Fruit fly (Drosophila melanogaster): Measurements from ENCODE around the gene lost.
A peak's percentile ranks its signal among the peaks of the same experiment; 100 is the strongest.

The lost gene

DNA sequence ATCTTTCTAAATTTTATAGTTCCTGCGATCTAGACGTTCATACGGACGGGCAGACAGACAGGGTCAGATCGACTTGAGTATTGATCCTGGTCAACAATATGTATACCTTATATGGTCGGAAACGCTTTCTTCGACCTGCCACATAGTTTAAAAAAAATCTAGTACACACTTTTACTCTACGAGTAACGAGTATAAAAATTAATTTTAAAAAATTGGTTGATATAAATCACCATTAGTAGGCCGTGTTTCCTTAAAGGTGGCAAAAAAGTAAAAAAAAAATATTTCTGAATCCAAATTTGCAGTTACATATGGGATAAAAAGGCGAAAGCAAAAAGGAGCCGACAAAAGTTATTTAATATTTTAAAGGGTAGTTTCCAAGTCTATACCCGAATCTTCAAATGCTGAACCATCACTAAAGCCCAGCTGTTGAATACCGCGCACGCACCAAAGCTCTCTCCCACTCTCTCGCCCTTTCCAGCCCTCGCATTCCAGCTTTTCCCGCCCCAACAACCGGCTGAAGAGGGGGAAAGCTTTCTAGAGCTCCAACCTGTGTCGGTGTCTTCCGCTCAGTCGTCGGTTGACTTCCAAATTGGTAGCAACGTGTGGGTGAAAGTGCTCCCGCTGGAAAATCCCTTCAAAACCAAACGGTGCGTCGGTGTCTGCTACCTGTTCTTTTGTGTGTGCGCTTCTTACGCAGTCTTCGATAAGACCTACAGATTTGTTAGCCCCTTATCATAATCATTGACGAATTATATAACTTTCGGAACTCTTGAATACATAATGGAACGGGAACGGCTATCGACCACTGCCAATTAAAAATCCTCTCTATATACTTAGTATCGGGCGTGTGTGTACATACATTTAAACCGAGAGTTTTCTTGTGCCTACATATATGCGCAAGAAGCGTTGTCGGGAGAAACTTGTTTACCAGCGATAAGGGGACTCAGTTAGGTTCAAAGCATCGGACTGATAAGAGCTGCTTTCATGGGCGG lies 24.2 kb upstream of the lost start, which contains the start of gene Sfxn1-3 (continued):
- TF ChIP-seq sna (GFP tag; IDR thresholded peaks at IDR 0.05; ENCODE audit: partially characterized antibody) (peak; percentile 52; the same call in 1 of the 2 replicates), CG11398 (GFP tag; optimal IDR thresholded peaks at IDR 0.05) (peak; percentile 26), gfzf (GFP tag; optimal IDR thresholded peaks at IDR 0.05) (no peak), Hand (GFP tag; optimal IDR thresholded peaks at IDR 0.05) (peak; percentile 63), HmgD (GFP tag; optimal IDR thresholded peaks at IDR 0.05) (peak; percentile 43)

DNA sequence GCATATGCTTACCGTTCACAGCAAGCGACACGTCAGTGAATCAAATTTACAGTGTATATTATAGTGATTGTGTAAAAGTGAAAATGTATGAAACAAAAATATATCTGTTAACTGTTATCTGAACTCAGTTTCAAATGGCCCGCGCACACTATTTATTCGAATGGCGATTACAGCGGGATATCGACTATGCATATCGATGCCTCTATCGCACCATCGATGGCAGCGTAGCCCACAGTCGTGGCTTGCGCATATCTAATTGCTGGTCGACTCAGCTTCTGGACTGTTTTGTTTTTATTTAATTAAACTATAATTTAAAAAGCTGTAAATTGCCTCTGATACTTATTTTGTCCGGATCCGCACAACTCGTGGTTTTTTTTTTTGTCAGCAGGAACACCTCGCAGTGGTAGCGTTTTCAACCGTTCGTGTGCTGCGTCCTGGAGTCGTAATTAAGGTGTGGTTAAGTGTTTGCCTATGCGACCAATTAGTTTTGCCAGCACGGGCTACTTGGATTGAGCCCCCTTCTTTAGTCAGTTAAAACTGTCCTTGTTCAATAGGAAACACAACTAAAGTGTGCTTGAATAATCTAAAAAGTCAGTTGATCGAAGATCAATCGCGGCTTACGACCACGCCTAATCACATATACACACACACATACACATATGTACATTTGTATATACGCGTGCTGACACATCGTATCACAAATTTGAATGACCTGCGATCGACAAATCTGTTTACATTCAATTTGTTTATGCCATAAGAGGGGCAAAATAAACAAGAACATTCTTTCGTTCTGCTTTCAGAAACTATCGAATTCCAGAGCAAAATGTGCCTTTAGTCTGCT lies 21.6 kb upstream of the lost start, which contains the start of gene Cont:
Cont (plus strand) TSS at position 228 of the 841 bp plus-strand sequence.
- TF ChIP-seq CG15479 (GFP tag; optimal IDR thresholded peaks at IDR 0.05), result peak; percentile 12
- TF ChIP-seq B-H2 (GFP tag; optimal IDR thresholded peaks at IDR 0.05), result peak; percentile 22
- peak; percentile 40 for TF ChIP-seq Sin3A (optimal IDR thresholded peaks at IDR 0.05)
- TF ChIP-seq CG10366 (GFP tag; IDR thresholded peaks at IDR 0.05), result no peak
- peak; percentile 57 for TF ChIP-seq Elba2 (GFP tag; optimal IDR thresholded peaks at IDR 0.05)
- peak; percentile 33 for TF ChIP-seq CG8924 (tag; optimal IDR thresholded peaks at IDR 0.05)
- peak; percentile 93 for TF ChIP-seq CG16813 (GFP tag; IDR thresholded peaks at IDR 0.05; ENCODE audit: partially characterized antibody)
- TF ChIP-seq CG17361 (GFP tag; IDR thresholded peaks at IDR 0.05), result 0 out of 3 replicates have a peak, but pooled peaks have one; percentile 10
- no peak for TF ChIP-seq exex (tag; optimal IDR thresholded peaks at IDR 0.05)
- peak; percentile 20 for TF ChIP-seq CG12391 (tag; optimal IDR thresholded peaks at IDR 0.05)
- peak; percentile 20 for TF ChIP-seq CG3065 (GFP tag; optimal IDR thresholded peaks at IDR 0.05)
- TF ChIP-seq CG30403 (GFP tag; optimal IDR thresholded peaks at IDR 0.05), result no peak
- peak; percentile 68 for TF ChIP-seq CG15514 (GFP tag; optimal IDR thresholded peaks at IDR 0.05)
- TF ChIP-seq sna (GFP tag; IDR thresholded peaks at IDR 0.05; ENCODE audit: partially characterized antibody), result peak; percentile 86
- TF ChIP-seq CG14710 (tag; optimal IDR thresholded peaks at IDR 0.05), result peak; percentile 46
- peak; percentile 59 for TF ChIP-seq CG13624 (GFP tag; optimal IDR thresholded peaks at IDR 0.05)
- no peak for TF ChIP-seq C15 (GFP tag; IDR thresholded peaks at IDR 0.05)
- peak; percentile 82 for TF ChIP-seq pzg (GFP tag; optimal IDR thresholded peaks at IDR 0.05)
- TF ChIP-seq Xrp1 (GFP tag; IDR thresholded peaks at IDR 0.05), result 0 out of 2 replicates have a peak, but pooled peaks have one; percentile 21
- peak; percentile 14; the same call in 1 of the 4 replicates for TF ChIP-seq Gug (GFP tag; IDR thresholded peaks at IDR 0.05)
- TF ChIP-seq NC2β (GFP tag; optimal IDR thresholded peaks at IDR 0.05), result peak; percentile 21
- no peak for TF ChIP-seq CG3838 (GFP tag; optimal IDR thresholded peaks at IDR 0.05)
- TF ChIP-seq nmo (GFP tag; optimal IDR thresholded peaks at IDR 0.05), result peak; percentile 30
- no peak for TF ChIP-seq ara (GFP tag; IDR thresholded peaks at IDR 0.05)
- TF ChIP-seq CG32532 (GFP tag; IDR thresholded peaks at IDR 0.05), result peak; percentile 31; the same call in 1 of the 2 replicates
- TF ChIP-seq CG14014 (GFP tag; IDR thresholded peaks at IDR 0.05), result no peak
- peak; percentile 98 for TF ChIP-seq E2f2 (GFP tag; IDR thresholded peaks at IDR 0.05)
- peak; percentile 89 for TF ChIP-seq sens (GFP tag)
- TF ChIP-seq cg (GFP tag; optimal IDR thresholded peaks at IDR 0.05), result peak; percentile 76
- TF ChIP-seq CG9817 (tag; optimal IDR thresholded peaks at IDR 0.05), result no peak
- TF ChIP-seq Bgb (GFP tag; IDR thresholded peaks at IDR 0.05; ENCODE audit: partially characterized antibody), result peak; percentile 97
- TF ChIP-seq CG1603 (tag; optimal IDR thresholded peaks at IDR 0.05), result peak; percentile 68
- peak; percentile 2 for TF ChIP-seq CoRest (tag; optimal IDR thresholded peaks at IDR 0.05)
- TF ChIP-seq CG2116 (GFP tag; optimal IDR thresholded peaks at IDR 0.05), result peak; percentile 87
- TF ChIP-seq grau (tag; optimal IDR thresholded peaks at IDR 0.05), result peak; percentile 5
- TF ChIP-seq HLH4C (GFP tag; IDR thresholded peaks at IDR 0.05; ENCODE audit: partially characterized antibody), result peak; percentile 93
- no peak for TF ChIP-seq Hsf (GFP tag; optimal IDR thresholded peaks at IDR 0.05)
- peak; percentile 68 for TF ChIP-seq phol (tag; optimal IDR thresholded peaks at IDR 0.05)
- TF ChIP-seq zen (tag; optimal IDR thresholded peaks at IDR 0.05), result peak; percentile 58
- peak; percentile 72 for TF ChIP-seq MESR4 (GFP tag; optimal IDR thresholded peaks at IDR 0.05)

All from whole organism, embryonic.